Worm (Caenorhabditis elegans): ENCODE results near the gene max-1.

max-1 gene

ce11 chrV:13095654-13096053 lies 24.4 kb downstream of the max-1 start, which contains the start of gene C34B4.5:
TSS of gene C34B4.5 (plus strand) at chrV:13095954.
- TF ChIP-seq madf-9 (GFP tag; conservative IDR thresholded peaks at IDR 0.05) (no peak), dmd-8 (GFP tag; IDR thresholded peaks at IDR 0.05) (no peak), mes-2 (tag; optimal IDR thresholded peaks at IDR 0.05; ENCODE audit: poor library complexity, severe bottlenecking) (no peak), tag-97 (GFP tag; IDR thresholded peaks at IDR 0.05) (no peak), daf-8 (GFP tag; IDR thresholded peaks at IDR 0.05) (no peak), F26F4.8 (GFP tag; conservative IDR thresholded peaks at IDR 0.05) (no peak), nhr-25 (tag; optimal IDR thresholded peaks at IDR 0.05; ENCODE audit: borderline replicate concordance, insufficient read depth) (no peak), ztf-7 (tag; optimal IDR thresholded peaks at IDR 0.05) (no peak)

- no peak for TF ChIP-seq ctbp-1 (GFP tag; IDR thresholded peaks at IDR 0.05)
- TF ChIP-seq ceh-44 (GFP tag; IDR thresholded peaks at IDR 0.05), result no peak
- no peak for TF ChIP-seq cey-2 (tag; optimal IDR thresholded peaks at IDR 0.05; ENCODE audit: borderline replicate concordance, insufficient read depth)
- TF ChIP-seq nhr-42 (GFP tag; IDR thresholded peaks at IDR 0.05), result no peak
- TF ChIP-seq saeg-2 (GFP tag; IDR thresholded peaks at IDR 0.05), result no peak
- TF ChIP-seq pqm-1 (tag; optimal IDR thresholded peaks at IDR 0.05), result no peak
- no peak for TF ChIP-seq nhr-6 (tag; optimal IDR thresholded peaks at IDR 0.05)
- no peak for TF ChIP-seq fkh-10 (GFP tag; optimal IDR thresholded peaks at IDR 0.05)
- no peak for TF ChIP-seq spr-1 (tag; optimal IDR thresholded peaks at IDR 0.05)
- TF ChIP-seq dmd-9 (GFP tag; IDR thresholded peaks at IDR 0.05), result no peak
- TF ChIP-seq vab-7 (GFP tag; IDR thresholded peaks at IDR 0.05), result no peak
- TF ChIP-seq gei-8 (GFP tag; optimal IDR thresholded peaks at IDR 0.05), result no peak
- no peak for TF ChIP-seq ces-1 (GFP tag; optimal IDR thresholded peaks at IDR 0.05)
- TF ChIP-seq snpc-1.2 (GFP tag; IDR thresholded peaks at IDR 0.05), result no peak
- TF ChIP-seq dmd-6 (GFP tag; IDR thresholded peaks at IDR 0.05), result no peak
- TF ChIP-seq daf-19 (GFP tag; conservative IDR thresholded peaks at IDR 0.05), result no peak
- no peak for TF ChIP-seq fos-1 (tag; optimal IDR thresholded peaks at IDR 0.05)
- TF ChIP-seq lin-38 (GFP tag; IDR thresholded peaks at IDR 0.05), result no peak
- TF ChIP-seq F26F4.8 (GFP tag; conservative IDR thresholded peaks at IDR 0.05), result no peak
These were observed 27.7 kb downstream of the max-1 start, which contains the start of gene lurp-4 for ce11 chrV:13092349-13092748. TSS of gene lurp-4 (plus strand) at chrV:13092649.

- TF ChIP-seq lin-1 (GFP tag; IDR thresholded peaks at IDR 0.05) (no peak), F10B5.3 (tag; optimal IDR thresholded peaks at IDR 0.05) (no peak), lin-13 (GFP tag; optimal IDR thresholded peaks at IDR 0.05) (no peak), fos-1 (tag; optimal IDR thresholded peaks at IDR 0.05) (no peak), dmd-8 (GFP tag; IDR thresholded peaks at IDR 0.05) (no peak), Y75B8A.6 (GFP tag; IDR thresholded peaks at IDR 0.05) (no peak), pqm-1 (tag; optimal IDR thresholded peaks at IDR 0.05) (no peak), nhr-28 (tag; optimal IDR thresholded peaks at IDR 0.05) (no peak), ceh-82 (tag; optimal IDR thresholded peaks at IDR 0.05) (no peak), ceh-28 (tag; optimal IDR thresholded peaks at IDR 0.05) (no peak), ces-1 (GFP tag; optimal IDR thresholded peaks at IDR 0.05) (no peak), dmd-9 (GFP tag; IDR thresholded peaks at IDR 0.05) (no peak), egl-27 (tag; optimal IDR thresholded peaks at IDR 0.05) (no peak), T26A8.4 (GFP tag; IDR thresholded peaks at IDR 0.05) (no peak), fkh-10 (GFP tag; optimal IDR thresholded peaks at IDR 0.05) (no peak), saeg-2 (GFP tag; IDR thresholded peaks at IDR 0.05) (no peak), aha-1 (tag) (peak; percentile 90), ceh-20 (GFP tag; IDR thresholded peaks at IDR 0.05) (no peak), lsy-2 (tag; optimal IDR thresholded peaks at IDR 0.05) (no peak), dpl-1 (GFP tag; optimal IDR thresholded peaks at IDR 0.05) (no peak), duxl-1 (tag; optimal IDR thresholded peaks at IDR 0.05; ENCODE audit: poor library complexity) (no peak), mes-2 (tag; optimal IDR thresholded peaks at IDR 0.05; ENCODE audit: poor library complexity, severe bottlenecking) (no peak), lir-3 (tag; optimal IDR thresholded peaks at IDR 0.05) (no peak), ceh-32 (tag; optimal IDR thresholded peaks at IDR 0.05; ENCODE audit: poor library complexity) (no peak), mdt-29 (GFP tag; IDR thresholded peaks at IDR 0.05) (no peak), F26F4.8 (GFP tag; conservative IDR thresholded peaks at IDR 0.05) (no peak), lin-29 (GFP tag; IDR thresholded peaks at IDR 0.05) (no peak), zfp-3 (GFP tag; conservative IDR thresholded peaks at IDR 0.05) (no peak), hif-1 (tag; optimal IDR thresholded peaks at IDR 0.05) (no peak)
These were observed 29.8 kb downstream of the max-1 start, which contains the start of gene C34B4.4 for ce11 chrV:13090130-13090770. TSS of gene C34B4.4 (plus strand) at chrV:13090405.
